Worm (Caenorhabditis elegans): ENCODE results near the gene fbxa-167.

Gene fbxa-167

DNA sequence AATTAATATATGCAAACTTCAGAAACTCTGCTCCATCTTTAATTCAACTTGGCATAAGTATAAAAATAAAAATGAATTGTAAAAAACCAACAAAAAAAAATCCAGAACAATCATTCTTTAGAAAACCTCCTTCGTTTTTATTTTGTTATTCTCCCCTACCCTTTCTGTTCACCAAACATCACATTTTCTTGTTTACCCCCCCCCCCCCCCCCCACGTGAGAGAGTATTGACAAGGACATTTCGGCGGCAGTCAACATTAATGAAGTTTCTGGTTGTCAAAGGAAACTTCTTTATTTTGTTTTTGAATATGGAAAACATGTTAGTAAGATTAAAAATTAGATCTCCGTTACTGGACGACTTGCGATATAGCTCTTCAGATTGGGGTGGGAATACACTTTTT, 26.8 kb upstream of the fbxa-167 start:
- TF ChIP-seq ama-1 (optimal IDR thresholded peaks at IDR 0.05) (no peak), sea-1 (GFP tag; conservative IDR thresholded peaks at IDR 0.05) (no peak), tra-4 (tag; optimal IDR thresholded peaks at IDR 0.05) (no peak), tbx-11 (GFP tag; IDR thresholded peaks at IDR 0.05) (no peak), tbx-37 (GFP tag; conservative IDR thresholded peaks at IDR 0.05) (no peak), pes-1 (GFP tag; IDR thresholded peaks at IDR 0.05) (no peak), ets-7 (tag; optimal IDR thresholded peaks at IDR 0.05) (no peak), aly-1 (tag; optimal IDR thresholded peaks at IDR 0.05) (no peak), hmg-4 (GFP tag; optimal IDR thresholded peaks at IDR 0.05) (no peak), scrt-1 (GFP tag; IDR thresholded peaks at IDR 0.05) (no peak), hmbx-1 (tag; optimal IDR thresholded peaks at IDR 0.05) (no peak), ceh-36 (tag; optimal IDR thresholded peaks at IDR 0.05) (no peak), flt-1 (GFP tag; IDR thresholded peaks at IDR 0.05) (no peak), B0310.2 (tag; optimal IDR thresholded peaks at IDR 0.05) (no peak), F13C5.2 (tag; optimal IDR thresholded peaks at IDR 0.05) (no peak), hnd-1 (tag; optimal IDR thresholded peaks at IDR 0.05) (no peak)

DNA sequence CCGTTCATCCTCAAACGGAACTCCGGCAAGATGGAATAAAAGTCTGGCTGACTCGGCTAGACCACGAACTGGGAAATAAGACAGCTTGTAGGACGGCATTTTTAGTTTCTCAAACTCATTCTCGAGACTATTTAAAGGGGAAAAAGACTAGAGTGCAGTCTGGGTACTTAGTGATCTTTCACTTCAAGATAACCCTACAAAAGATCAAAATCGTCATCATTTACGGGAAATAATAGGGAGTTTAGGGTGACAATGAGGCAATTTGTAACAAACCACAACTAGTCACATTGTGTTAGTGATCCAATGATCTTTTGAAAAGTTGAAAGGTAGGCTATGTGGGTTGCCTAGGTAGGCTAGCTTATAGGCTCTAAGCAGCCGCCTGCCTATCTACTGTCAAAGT, 25.3 kb upstream of the fbxa-167 start, which contains the start of gene gst-14:
TSS of gene gst-14 (minus strand) at position 101 of the 400 bp plus-strand sequence.
- no peak for TF ChIP-seq tbx-11 (GFP tag; IDR thresholded peaks at IDR 0.05)
- TF ChIP-seq tbx-37 (GFP tag; conservative IDR thresholded peaks at IDR 0.05) = no peak
- TF ChIP-seq sea-1 (GFP tag; conservative IDR thresholded peaks at IDR 0.05) = no peak
- no peak for TF ChIP-seq ets-7 (tag; optimal IDR thresholded peaks at IDR 0.05)
- no peak for TF ChIP-seq pes-1 (GFP tag; IDR thresholded peaks at IDR 0.05)
- no peak for TF ChIP-seq ceh-36 (tag; optimal IDR thresholded peaks at IDR 0.05)
- no peak for TF ChIP-seq hmbx-1 (tag; optimal IDR thresholded peaks at IDR 0.05)
- no peak for TF ChIP-seq aly-1 (tag; optimal IDR thresholded peaks at IDR 0.05)
- TF ChIP-seq hmg-4 (GFP tag; optimal IDR thresholded peaks at IDR 0.05) = no peak
- no peak for TF ChIP-seq tra-4 (tag; optimal IDR thresholded peaks at IDR 0.05)
- no peak for TF ChIP-seq B0310.2 (tag; optimal IDR thresholded peaks at IDR 0.05)

DNA sequence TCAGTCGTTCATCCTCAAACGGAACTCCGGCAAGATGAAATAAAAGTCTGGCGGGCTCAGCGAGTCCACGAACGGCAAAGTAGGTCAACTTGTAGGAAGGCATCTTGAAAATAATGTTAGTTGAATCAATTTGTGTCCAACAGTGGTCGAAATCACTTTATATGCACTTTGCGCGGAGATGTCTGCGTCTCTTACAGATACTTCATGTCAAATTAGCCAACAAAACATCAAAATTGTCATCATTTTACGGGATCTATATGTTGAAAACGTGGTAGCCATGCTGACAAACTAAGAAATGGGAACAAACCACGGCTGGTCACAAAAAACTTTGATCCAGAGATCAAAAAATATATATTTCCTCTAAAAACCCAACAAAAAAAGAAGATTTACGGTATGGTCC, 23.5 kb upstream of the fbxa-167 start, which contains the start of gene gst-12:
TSS of gene gst-12 (minus strand) at position 254 of the 400 bp plus-strand sequence.
- no peak for TF ChIP-seq F13C5.2 (tag; optimal IDR thresholded peaks at IDR 0.05)
- no peak for TF ChIP-seq flt-1 (GFP tag; IDR thresholded peaks at IDR 0.05)
- TF ChIP-seq aly-1 (tag; optimal IDR thresholded peaks at IDR 0.05) = no peak
- no peak for TF ChIP-seq scrt-1 (GFP tag; IDR thresholded peaks at IDR 0.05)
- no peak for TF ChIP-seq hnd-1 (tag; optimal IDR thresholded peaks at IDR 0.05)
- no peak for TF ChIP-seq hmg-4 (GFP tag; optimal IDR thresholded peaks at IDR 0.05)
- TF ChIP-seq ama-1 (optimal IDR thresholded peaks at IDR 0.05) = no peak
- TF ChIP-seq ceh-13 (GFP tag; optimal IDR thresholded peaks at IDR 0.05) = no peak
- TF ChIP-seq B0310.2 (tag; optimal IDR thresholded peaks at IDR 0.05) = no peak
- no peak for TF ChIP-seq ceh-36 (tag; optimal IDR thresholded peaks at IDR 0.05)
- no peak for TF ChIP-seq tbx-11 (GFP tag; IDR thresholded peaks at IDR 0.05)

DNA sequence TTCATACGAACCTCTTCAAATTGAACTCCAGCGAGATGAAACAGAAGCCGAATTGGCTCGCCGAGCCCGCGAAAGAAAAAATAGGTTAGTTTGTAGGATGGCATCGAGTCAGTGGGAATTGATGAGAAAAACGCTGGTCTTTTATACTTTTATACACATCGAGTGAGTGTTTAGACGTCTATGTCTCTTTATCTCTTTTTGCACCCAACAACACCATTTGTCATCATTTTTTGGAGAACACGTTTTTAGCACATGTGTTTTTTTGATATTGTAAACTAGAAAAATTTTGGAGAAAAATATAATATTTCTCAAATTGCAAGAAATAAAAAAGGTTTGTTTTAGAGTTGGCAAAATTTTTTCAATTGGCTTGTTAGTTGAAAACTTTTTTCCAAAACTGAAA, 17.0 kb upstream of the fbxa-167 start, which contains the start of gene gst-16:
TSS of gene gst-16 (minus strand) at position 111 of the 400 bp plus-strand sequence.
- TF ChIP-seq flt-1 (GFP tag; IDR thresholded peaks at IDR 0.05) (no peak), ama-1 (optimal IDR thresholded peaks at IDR 0.05) (no peak), pes-1 (GFP tag; IDR thresholded peaks at IDR 0.05) (no peak)

DNA sequence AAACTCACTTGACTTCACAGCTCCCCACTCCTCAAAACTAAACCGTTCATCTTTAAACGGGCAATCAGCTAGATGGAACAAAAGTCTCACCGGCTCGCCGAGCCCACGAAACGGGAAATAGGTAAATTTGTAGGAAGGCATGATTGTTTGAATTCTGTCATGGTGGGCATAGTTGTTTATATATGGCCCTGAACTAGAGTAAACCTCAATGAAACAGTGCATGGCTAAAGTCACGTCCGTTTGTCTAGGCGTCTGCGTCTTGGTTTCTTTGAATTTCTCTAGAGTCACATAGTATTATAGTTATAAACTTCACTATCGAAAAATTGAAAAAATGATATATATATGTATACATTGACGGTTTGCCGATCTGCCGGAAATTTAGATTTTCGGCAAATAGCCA, 14.3 kb upstream of the fbxa-167 start, which contains the start of gene gst-19:
TSS of gene gst-19 (minus strand) at position 145 of the 400 bp plus-strand sequence.
- TF ChIP-seq pes-1 (GFP tag; IDR thresholded peaks at IDR 0.05) (no peak), ets-7 (tag; optimal IDR thresholded peaks at IDR 0.05) (no peak), scrt-1 (GFP tag; IDR thresholded peaks at IDR 0.05) (no peak), hmg-4 (GFP tag; optimal IDR thresholded peaks at IDR 0.05) (no peak), hnd-1 (tag; optimal IDR thresholded peaks at IDR 0.05) (no peak), hmbx-1 (tag; optimal IDR thresholded peaks at IDR 0.05) (no peak), tra-4 (tag; optimal IDR thresholded peaks at IDR 0.05) (no peak), ceh-36 (tag; optimal IDR thresholded peaks at IDR 0.05) (no peak), tbx-11 (GFP tag; IDR thresholded peaks at IDR 0.05) (no peak), tbx-37 (GFP tag; conservative IDR thresholded peaks at IDR 0.05) (no peak)

DNA sequence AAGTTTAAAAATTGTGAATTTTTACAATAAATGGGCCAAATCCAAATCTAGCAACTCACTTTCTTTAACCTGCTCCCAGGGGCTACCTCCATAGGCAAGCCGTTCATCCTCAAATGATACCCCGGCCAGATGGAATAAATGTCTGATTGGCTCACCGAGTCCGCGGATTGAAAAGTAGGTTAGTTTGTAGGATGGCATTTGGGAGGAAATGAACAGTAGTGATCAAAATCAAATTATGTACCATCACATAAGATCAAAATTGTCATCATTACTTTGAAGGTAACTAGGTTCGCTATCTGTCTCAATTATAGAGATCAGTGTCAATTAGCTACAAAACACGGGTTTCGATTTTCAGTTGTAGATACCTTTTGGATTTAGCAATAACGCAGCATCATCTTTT, 10.6 kb upstream of the fbxa-167 start, which contains the start of the genes gst-17 and gst-18:
TSS of gene gst-17 (minus strand) at position 101 of the 400 bp plus-strand sequence.
TSS of gene gst-18 (minus strand) at position 198 of the 400 bp plus-strand sequence.
- TF ChIP-seq aly-1 (tag; optimal IDR thresholded peaks at IDR 0.05) (no peak), tra-4 (tag; optimal IDR thresholded peaks at IDR 0.05) (no peak), ceh-13 (GFP tag; optimal IDR thresholded peaks at IDR 0.05) (no peak), F13C5.2 (tag; optimal IDR thresholded peaks at IDR 0.05) (no peak), hmg-4 (GFP tag; optimal IDR thresholded peaks at IDR 0.05) (no peak), ama-1 (optimal IDR thresholded peaks at IDR 0.05) (no peak), tbx-37 (GFP tag; conservative IDR thresholded peaks at IDR 0.05) (no peak), hmbx-1 (tag; optimal IDR thresholded peaks at IDR 0.05) (no peak), scrt-1 (GFP tag; IDR thresholded peaks at IDR 0.05) (no peak), tbx-11 (GFP tag; IDR thresholded peaks at IDR 0.05) (no peak), ceh-36 (tag; optimal IDR thresholded peaks at IDR 0.05) (no peak), B0310.2 (tag; optimal IDR thresholded peaks at IDR 0.05) (no peak), pes-1 (GFP tag; IDR thresholded peaks at IDR 0.05) (no peak), ets-7 (tag; optimal IDR thresholded peaks at IDR 0.05) (no peak), flt-1 (GFP tag; IDR thresholded peaks at IDR 0.05) (no peak), hnd-1 (tag; optimal IDR thresholded peaks at IDR 0.05) (no peak)

DNA sequence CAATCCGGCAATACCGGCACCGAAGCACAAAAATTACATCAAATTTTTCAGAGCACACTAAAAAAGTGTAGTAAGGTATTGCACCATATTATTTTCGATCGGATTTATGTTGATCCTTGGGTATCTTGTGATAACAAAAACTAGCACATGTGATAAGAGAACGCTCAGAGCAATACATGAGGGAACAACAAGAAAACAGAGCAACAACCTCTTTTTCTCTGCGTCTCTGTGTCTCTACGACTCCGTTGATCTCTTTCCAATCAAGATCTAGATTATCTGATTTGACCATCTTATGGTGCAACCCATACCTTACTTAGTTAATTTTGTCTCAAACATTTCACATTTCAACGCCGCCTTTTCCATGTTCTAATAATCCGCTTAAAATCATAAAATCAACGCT, 9.1 kb upstream of the fbxa-167 start, which contains the start of gene tag-10:
TSS of gene tag-10 (plus strand) at position 347 of the 400 bp plus-strand sequence.
- TF ChIP-seq tbx-11 (GFP tag; IDR thresholded peaks at IDR 0.05) (no peak), ama-1 (optimal IDR thresholded peaks at IDR 0.05) (no peak), F13C5.2 (tag; optimal IDR thresholded peaks at IDR 0.05) (no peak), tra-4 (tag; optimal IDR thresholded peaks at IDR 0.05) (no peak), sea-1 (GFP tag; conservative IDR thresholded peaks at IDR 0.05) (no peak), hmbx-1 (tag; optimal IDR thresholded peaks at IDR 0.05) (no peak), hnd-1 (tag; optimal IDR thresholded peaks at IDR 0.05) (no peak), hmg-4 (GFP tag; optimal IDR thresholded peaks at IDR 0.05) (no peak), scrt-1 (GFP tag; IDR thresholded peaks at IDR 0.05) (no peak), ceh-36 (tag; optimal IDR thresholded peaks at IDR 0.05) (no peak), pes-1 (GFP tag; IDR thresholded peaks at IDR 0.05) (no peak), flt-1 (GFP tag; IDR thresholded peaks at IDR 0.05) (no peak), ceh-13 (GFP tag; optimal IDR thresholded peaks at IDR 0.05) (no peak), aly-1 (tag; optimal IDR thresholded peaks at IDR 0.05) (no peak), tbx-37 (GFP tag; conservative IDR thresholded peaks at IDR 0.05) (no peak), ets-7 (tag; optimal IDR thresholded peaks at IDR 0.05) (no peak), B0310.2 (tag; optimal IDR thresholded peaks at IDR 0.05) (no peak)
